Worm (Caenorhabditis elegans): ENCODE results near the gene F09B12.3.

DNA sequence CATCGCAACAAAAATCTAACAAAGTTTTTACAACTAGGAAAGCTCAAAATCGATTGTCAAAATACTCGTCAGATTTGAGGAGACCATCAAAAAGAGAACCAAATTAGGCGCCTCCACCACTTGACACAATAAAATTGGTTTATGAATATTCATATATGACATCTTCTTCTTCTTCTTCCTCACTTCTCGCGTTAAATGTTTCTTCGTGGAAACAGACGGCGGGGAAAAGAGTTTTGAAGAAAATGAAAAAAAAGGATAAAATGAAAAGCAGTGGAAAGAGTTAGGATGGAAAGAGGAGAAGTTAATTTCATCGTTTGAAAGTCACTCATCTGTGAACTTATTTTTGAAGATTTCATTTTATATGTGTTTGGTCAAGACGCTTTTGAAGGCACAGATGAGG, 37.2 kb upstream of the F09B12.3 start:
- TF ChIP-seq ama-1 (optimal IDR thresholded peaks at IDR 0.05) (no peak), tbx-37 (GFP tag; conservative IDR thresholded peaks at IDR 0.05) (no peak), aly-1 (tag; optimal IDR thresholded peaks at IDR 0.05) (no peak), scrt-1 (GFP tag; IDR thresholded peaks at IDR 0.05) (no peak), flt-1 (GFP tag; IDR thresholded peaks at IDR 0.05) (no peak), hmg-4 (GFP tag; optimal IDR thresholded peaks at IDR 0.05) (no peak), pes-1 (GFP tag; IDR thresholded peaks at IDR 0.05) (no peak), ceh-13 (GFP tag; optimal IDR thresholded peaks at IDR 0.05) (no peak), ets-7 (tag; optimal IDR thresholded peaks at IDR 0.05) (no peak)
